Worm (Caenorhabditis elegans) whole organism, L4 larva: ENCODE results near the gene srbc-43.
A peak's percentile ranks its signal among the peaks of the same experiment; 100 is the strongest.

ENCODE experiments used
- T26A8.4 ChIP-seq: fragments of 200-800 bp; sonication (Bioruptor generic); IDR thresholded peaks from 2 replicates; pipeline ENCODE4 v1.3.6; 2022; ENCODE audit warnings: missing genetic modification characterization, missing compliant biosample characterization
- ZK546.5 ChIP-seq, 2 experiments: sonication (generic microtip); optimal IDR thresholded peaks; 2 replicates each; lab custom pipeline; 2017; ENCODE audit warnings: missing biosample characterization in 2 of 2, missing genetic modification characterization in 2 of 2
- aha-1 ChIP-seq: fragments of 150-350 bp; peaks from one replicate; lab custom pipeline; 2014; ENCODE audit warnings: missing biosample characterization, missing genetic modification characterization
- aly-2 ChIP-seq: sonication (generic microtip); optimal IDR thresholded peaks from 2 replicates; lab custom pipeline; 2018; ENCODE audit warnings: missing biosample characterization, missing genetic modification characterization
- ama-1 ChIP-seq: fragments of 150-350 bp; optimal IDR thresholded peaks from 2 replicates; lab custom pipeline; 2014; ENCODE audit warnings: inconsistent platforms, mixed read lengths
- attf-4 ChIP-seq: sonication (generic microtip); optimal IDR thresholded peaks from 3 replicates; lab custom pipeline; 2017; ENCODE audit warnings: missing biosample characterization, missing genetic modification characterization
- ces-1 ChIP-seq: fragments of 150-350 bp; sonication (generic microtip); optimal IDR thresholded peaks from 4 replicates; lab custom pipeline; 2014; ENCODE audit warnings: missing biosample characterization, missing genetic modification reagents, missing genetic modification characterization
- ctbp-1 ChIP-seq: fragments of 200-800 bp; sonication (Bioruptor generic); IDR thresholded peaks from 2 replicates; pipeline ENCODE4 v1.3.6; 2022; ENCODE audit warnings: missing genetic modification reagents, missing genetic modification characterization, missing compliant biosample characterization
- daf-16 ChIP-seq, 3 experiments: sonication (generic microtip); optimal IDR thresholded peaks; 2 replicates each; lab custom pipeline; 2016 to 2017; ENCODE audit warnings: missing genetic modification characterization in 3 of 3, missing genetic modification reagents in 3 of 3, mild to moderate bottlenecking in 2 of 3, missing compliant biosample characterization in 2 of 3, missing biosample characterization in 1 of 3, moderate library complexity in 1 of 3
- daf-19 ChIP-seq: fragments of 200-800 bp; sonication (Bioruptor generic); conservative IDR thresholded peaks from 2 replicates; pipeline ENCODE4 v1.3.6; 2022; ENCODE audit warnings: missing genetic modification characterization, missing compliant biosample characterization
- daf-8 ChIP-seq: fragments of 200-800 bp; sonication (Bioruptor generic); IDR thresholded peaks from 2 replicates; pipeline ENCODE4 v1.3.6; 2022; ENCODE audit warnings: missing genetic modification characterization, missing compliant biosample characterization
- dmd-6 ChIP-seq: fragments of 200-800 bp; sonication (Bioruptor generic); IDR thresholded peaks from 2 replicates; pipeline ENCODE4 v1.3.6; 2022; ENCODE audit warnings: missing genetic modification reagents, missing genetic modification characterization, missing compliant biosample characterization
- dpl-1 ChIP-seq: fragments of 150-350 bp; optimal IDR thresholded peaks from 2 replicates; lab custom pipeline; 2014; ENCODE audit warnings: missing biosample characterization, missing genetic modification reagents, missing genetic modification characterization
- dve-1 ChIP-seq: sonication (generic microtip); optimal IDR thresholded peaks from 2 replicates; lab custom pipeline; 2017; ENCODE audit warnings: antibody characterized with exemption, mild to moderate bottlenecking, missing genetic modification characterization, missing compliant biosample characterization; ENCODE audit not compliant: insufficient read depth
- fkh-10 ChIP-seq: fragments of 150-350 bp; optimal IDR thresholded peaks from 2 replicates; lab custom pipeline; 2014; ENCODE audit warnings: missing biosample characterization, missing genetic modification reagents, missing genetic modification characterization
- hif-1 ChIP-seq, 2 experiments: sonication (generic microtip); optimal IDR thresholded peaks; 2 replicates each; lab custom pipeline; 2016 to 2017; ENCODE audit warnings: missing compliant biosample characterization in 2 of 2, missing genetic modification characterization in 2 of 2, missing genetic modification reagents in 2 of 2, missing genotype in 2 of 2, mild to moderate bottlenecking in 1 of 2
- hlh-11 ChIP-seq: fragments of 200-800 bp; sonication (Bioruptor generic); optimal IDR thresholded peaks from 2 replicates; lab custom pipeline; 2018; ENCODE audit warnings: mild to moderate bottlenecking, missing genetic modification characterization, missing compliant biosample characterization
- jun-1 ChIP-seq: fragments of 150-350 bp; optimal IDR thresholded peaks from 2 replicates; lab custom pipeline; 2014; ENCODE audit warnings: missing biosample characterization, missing genetic modification reagents, missing genetic modification characterization
- lin-13 ChIP-seq: fragments of 150-350 bp; optimal IDR thresholded peaks from 2 replicates; lab custom pipeline; 2014; ENCODE audit warnings: missing biosample characterization, missing genetic modification reagents, missing genetic modification characterization
- lin-15B ChIP-seq: fragments of 150-350 bp; sonication (generic microtip); optimal IDR thresholded peaks from 3 replicates; lab custom pipeline; 2014; ENCODE audit warnings: missing biosample characterization, missing genetic modification characterization
- lin-38 ChIP-seq: fragments of 200-800 bp; sonication (Bioruptor generic); IDR thresholded peaks from 2 replicates; pipeline ENCODE4 v1.3.6; 2022; ENCODE audit warnings: missing genetic modification reagents, missing genetic modification characterization, missing compliant biosample characterization
- lin-39 ChIP-seq: fragments of 150-350 bp; optimal IDR thresholded peaks from 2 replicates; lab custom pipeline; 2014; ENCODE audit warnings: missing biosample characterization, missing genetic modification reagents, missing genetic modification characterization
- lir-3 ChIP-seq: sonication (generic microtip); optimal IDR thresholded peaks from 2 replicates; lab custom pipeline; 2016; ENCODE audit warnings: mild to moderate bottlenecking, missing genetic modification characterization, missing compliant biosample characterization
- mdt-29 ChIP-seq: fragments of 200-800 bp; sonication (Bioruptor generic); IDR thresholded peaks from 2 replicates; pipeline ENCODE4 v1.3.6; 2022; ENCODE audit warnings: missing genetic modification reagents, missing genetic modification characterization, missing compliant biosample characterization
- mep-1 ChIP-seq: fragments of 150-350 bp; sonication (generic microtip); optimal IDR thresholded peaks from 3 replicates; lab custom pipeline; 2014; ENCODE audit warnings: missing biosample characterization, missing genetic modification characterization
- mxl-3 ChIP-seq: fragments of 200-800 bp; sonication (Bioruptor generic); optimal IDR thresholded peaks from 2 replicates; lab custom pipeline; 2018; ENCODE audit warnings: mild to moderate bottlenecking, missing genetic modification characterization, missing compliant biosample characterization
- nhr-28 ChIP-seq: fragments of 150-350 bp; optimal IDR thresholded peaks from 2 replicates; lab custom pipeline; 2014; ENCODE audit warnings: missing biosample characterization, missing genetic modification characterization
- nhr-48 ChIP-seq: sonication (generic microtip); optimal IDR thresholded peaks from 2 replicates; lab custom pipeline; 2016; ENCODE audit warnings: mild to moderate bottlenecking, missing genetic modification characterization, missing compliant biosample characterization
- nhr-6 ChIP-seq: fragments of 150-350 bp; optimal IDR thresholded peaks from 2 replicates; lab custom pipeline; 2014; ENCODE audit warnings: missing biosample characterization, missing genetic modification characterization
- pha-4 ChIP-seq, 2 experiments: fragments of 150-350 bp in 1 of 2; fragments of 200-800 bp in 1 of 2; sonication (Bioruptor generic) in 1 of 2; IDR thresholded peaks in 1 of 2; optimal IDR thresholded peaks in 1 of 2; 2 replicates each; pipeline versions ENCODE4 v1.3.6 to Lab custom; 2014 to 2022; ENCODE audit warnings: missing genetic modification characterization in 2 of 2, missing genetic modification reagents in 2 of 2, missing biosample characterization in 1 of 2, missing compliant biosample characterization in 1 of 2
- php-3 ChIP-seq: fragments of 200-800 bp; sonication (Bioruptor generic); IDR thresholded peaks from 2 replicates; pipeline ENCODE4 v1.3.6; 2022; ENCODE audit warnings: missing genetic modification reagents, missing genetic modification characterization, missing compliant biosample characterization
- pqm-1 ChIP-seq: sonication (generic microtip); optimal IDR thresholded peaks from 2 replicates; lab custom pipeline; 2017; ENCODE audit warnings: missing biosample characterization, missing genetic modification characterization
- rbr-2 ChIP-seq: sonication (generic microtip); optimal IDR thresholded peaks from 2 replicates; lab custom pipeline; 2016; ENCODE audit warnings: missing genotype, missing genetic modification characterization, missing compliant biosample characterization
- sdz-12 ChIP-seq: fragments of 200-800 bp; sonication (Bioruptor generic); optimal IDR thresholded peaks from 2 replicates; lab custom pipeline; 2018; ENCODE audit warnings: mild to moderate bottlenecking, missing genetic modification characterization, missing compliant biosample characterization
- tra-1 ChIP-seq: fragments of 200-800 bp; sonication (Bioruptor generic); IDR thresholded peaks from 2 replicates; pipeline ENCODE4 v1.3.6; 2022; ENCODE audit warnings: missing genetic modification reagents, missing genetic modification characterization, missing compliant biosample characterization
- unc-62 ChIP-seq, 3 experiments: fragments of 150-350 bp in 1 of 3; sonication (generic microtip); optimal IDR thresholded peaks in 2 of 3; peaks in 1 of 3; 1 replicate in 1 of 3; 2 replicates in 2 of 3; lab custom pipeline; 2014 to 2017; ENCODE audit warnings: missing biosample characterization in 3 of 3, missing genetic modification characterization in 3 of 3, missing genetic modification reagents in 3 of 3, missing genotype in 1 of 3
- zag-1 ChIP-seq: fragments of 150-350 bp; optimal IDR thresholded peaks from 2 replicates; lab custom pipeline; 2014; ENCODE audit warnings: missing biosample characterization, missing genetic modification characterization
- zfp-3 ChIP-seq: fragments of 200-800 bp; sonication (Bioruptor generic); conservative IDR thresholded peaks from 2 replicates; pipeline ENCODE4 v1.3.6; 2022; ENCODE audit warnings: missing genetic modification reagents, missing genetic modification characterization, missing compliant biosample characterization
- zip-11 ChIP-seq: fragments of 200-800 bp; sonication (Bioruptor generic); IDR thresholded peaks from 2 replicates; pipeline ENCODE4 v1.3.6; 2022; ENCODE audit warnings: missing genetic modification characterization, missing compliant biosample characterization
- zip-2 ChIP-seq: fragments of 150-350 bp; optimal IDR thresholded peaks from 2 replicates; lab custom pipeline; 2014; ENCODE audit warnings: missing biosample characterization, missing genetic modification characterization

Gene srbc-43

ce11 chrV:12751495-12752050 is 38.7 kb downstream of the srbc-43 start, which contains the start of gene C15C8.6:
C15C8.6 (minus strand) TSS chrV:12751545.
- TF ChIP-seq unc-62 (GFP tag; optimal IDR thresholded peaks at IDR 0.05 in 1 of 2; lab: Kevin White, UChicago) (peak in 1 of 2 experiments; percentile 50), unc-62 (tag; optimal IDR thresholded peaks at IDR 0.05; lab: Kevin White, UChicago) (no peak), mdt-29 (no peak)
- TF ChIP-seq, all 104 proteins: peak for 1

DNA sequence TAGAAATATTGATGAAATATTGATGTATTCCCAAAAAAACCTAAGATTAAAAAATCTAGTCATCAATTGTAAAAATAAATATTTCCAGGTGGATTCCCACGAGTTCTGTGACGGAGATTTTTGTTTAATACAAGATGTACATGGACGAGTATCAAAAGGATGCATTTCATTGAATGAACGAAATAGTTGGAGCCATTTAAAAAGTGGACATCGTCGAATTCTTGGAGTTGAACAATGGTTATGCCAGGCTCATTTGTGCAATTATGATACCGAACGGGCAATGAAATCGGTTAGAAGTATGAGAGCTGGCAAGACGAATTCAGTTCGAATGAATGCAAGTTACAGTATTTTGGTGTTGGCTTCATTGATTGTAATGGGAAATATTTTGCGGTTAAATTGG is 40.8 kb downstream of the srbc-43 start:
- TF ChIP-seq aly-2 (tag; lab: Kevin White, UChicago), result no peak
- TF ChIP-seq unc-62 (GFP tag; optimal IDR thresholded peaks at IDR 0.05 in 1 of 2; lab: Kevin White, UChicago), result peak in 1 of 2 experiments; percentile 94
- no peak for TF ChIP-seq unc-62 (tag; optimal IDR thresholded peaks at IDR 0.05; lab: Kevin White, UChicago)

- no peak for TF ChIP-seq attf-4 (tag; lab: Kevin White, UChicago)
- peak; percentile 97 for TF ChIP-seq fkh-10 (GFP tag; lab: Kevin White, UChicago)
- TF ChIP-seq zip-2 (tag; lab: Kevin White, UChicago), result no peak
- TF ChIP-seq daf-19 (GFP tag; lab: Robert Waterston, UW), result no peak
- peak; percentile 91 for TF ChIP-seq ces-1 (GFP tag; lab: Kevin White, UChicago)
Observed at ce11 chrV:12747856-12748255, 42.5 kb downstream of the srbc-43 start, which contains the start of gene C15C8.5. C15C8.5 (plus strand) TSS chrV:12748007.

DNA sequence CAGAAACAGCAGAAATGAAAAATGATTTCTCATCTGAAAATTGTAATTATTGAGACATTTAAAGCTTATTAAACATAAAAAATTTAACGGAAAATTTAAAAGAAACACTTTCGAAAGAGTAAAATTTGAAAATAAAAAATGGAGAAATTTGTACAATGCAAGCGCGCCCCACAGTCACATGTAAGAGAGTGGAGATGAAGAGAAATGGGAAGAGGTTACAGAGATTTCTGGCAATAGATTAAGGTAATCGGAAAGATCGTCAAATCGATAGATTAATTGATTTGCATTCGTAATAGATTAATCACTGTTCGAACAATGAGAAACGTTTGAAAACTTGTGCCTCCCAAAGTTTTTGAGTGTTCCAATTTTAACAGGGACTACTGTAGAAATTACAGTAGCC is 42.9 kb downstream of the srbc-43 start, which contains the start of gene C15C8.4:
C15C8.4 (minus strand) TSS at position 33 of the 400 bp plus-strand sequence.
- no peak for TF ChIP-seq rbr-2 (tag; lab: Kevin White, UChicago)
- no peak for TF ChIP-seq pha-4 (GFP tag; IDR thresholded peaks at IDR 0.05; lab: Robert Waterston, UW)
- no peak for TF ChIP-seq pha-4 (tag; optimal IDR thresholded peaks at IDR 0.05; lab: Kevin White, UChicago)
- peak; percentile 17 for TF ChIP-seq dpl-1
- TF ChIP-seq nhr-6, result peak; percentile 54
- TF ChIP-seq, all 104 proteins: peak for 2

ce11 chrV:12744979-12745378 is 45.3 kb downstream of the srbc-43 start, which contains the start of gene C15C8.7:
C15C8.7 (minus strand) TSS chrV:12745050.
- TF ChIP-seq mxl-3 (no peak), hlh-11 (tag; lab: Kevin White, UChicago) (peak; percentile 50), daf-16 (GFP tag; optimal IDR thresholded peaks at IDR 0.05; lab: Kevin White, UChicago) (no peak), daf-16 (tag; optimal IDR thresholded peaks at IDR 0.05; lab: Kevin White, UChicago) (peak; percentile 51), nhr-48 (tag; lab: Kevin White, UChicago) (no peak), lir-3 (tag; lab: Kevin White, UChicago) (no peak), aha-1 (tag; lab: Kevin White, UChicago) (peak; percentile 77), php-3 (0 out of 2 replicates have a peak, but pooled peaks have one; percentile 28), daf-19 (GFP tag; lab: Robert Waterston, UW) (no peak), ama-1 (lab: Kevin White, UChicago) (peak; percentile 9), pha-4 (GFP tag; IDR thresholded peaks at IDR 0.05; lab: Robert Waterston, UW) (no peak), pha-4 (tag; optimal IDR thresholded peaks at IDR 0.05; lab: Kevin White, UChicago) (no peak), pqm-1 (peak; percentile 84), ctbp-1 (GFP tag; lab: Robert Waterston, UW) (no peak), sdz-12 (GFP tag; lab: Kevin White, UChicago) (no peak), dve-1 (tag; lab: Kevin White, UChicago) (peak; percentile 58), jun-1 (tag; lab: Kevin White, UChicago) (no peak), fkh-10 (GFP tag; lab: Kevin White, UChicago) (no peak), lin-38 (GFP tag; lab: Robert Waterston, UW) (no peak), attf-4 (tag; lab: Kevin White, UChicago) (no peak), T26A8.4 (GFP tag; lab: Robert Waterston, UW) (no peak), lin-39 (tag; lab: Kevin White, UChicago) (no peak), ZK546.5 (tag; optimal IDR thresholded peaks at IDR 0.05; lab: Kevin White, UChicago) (no peak), dmd-6 (GFP tag; lab: Robert Waterston, UW) (peak; percentile 46; the same call in 1 of the 2 replicates), zfp-3 (GFP tag; lab: Robert Waterston, UW) (no peak), nhr-6 (no peak), mep-1 (tag; lab: Kevin White, UChicago) (peak; percentile 1), hif-1 (tag; optimal IDR thresholded peaks at IDR 0.05; lab: Kevin White, UChicago) (no peak), lin-15B (tag; lab: Kevin White, UChicago) (no peak), nhr-28 (tag; lab: Kevin White, UChicago) (peak; percentile 37), dpl-1 (no peak), mdt-29 (no peak), tra-1 (GFP tag; lab: Robert Waterston, UW) (no peak), lin-13 (GFP tag; lab: Kevin White, UChicago) (no peak), daf-8 (GFP tag; lab: Robert Waterston, UW) (no peak), zip-11 (GFP tag; lab: Robert Waterston, UW) (no peak), zag-1 (tag; lab: Kevin White, UChicago) (no peak)
